Worm (Caenorhabditis elegans): Measurements from ENCODE around the gene otpl-7.

otpl-7 gene

ce11 chrV:8500348-8500747, 21.0 kb upstream of the otpl-7 start (continued):
- TF ChIP-seq ceh-28 (tag; optimal IDR thresholded peaks at IDR 0.05) (no peak), F44E2.7 (GFP tag; IDR thresholded peaks at IDR 0.05) (peak; percentile 100), lin-13 (GFP tag; optimal IDR thresholded peaks at IDR 0.05) (peak; percentile 78), F10B5.3 (tag; optimal IDR thresholded peaks at IDR 0.05) (peak; percentile 95), daf-12 (tag; optimal IDR thresholded peaks at IDR 0.05) (no peak), duxl-1 (tag; optimal IDR thresholded peaks at IDR 0.05; ENCODE audit: poor library complexity) (peak; percentile 98), lin-29 (GFP tag; IDR thresholded peaks at IDR 0.05) (peak; percentile 96), snpc-1.2 (GFP tag; IDR thresholded peaks at IDR 0.05) (peak; percentile 98), daf-8 (GFP tag; IDR thresholded peaks at IDR 0.05) (peak; percentile 98), daf-16 (GFP tag; optimal IDR thresholded peaks at IDR 0.05) (peak; percentile 96 to 98), daf-16 (tag; optimal IDR thresholded peaks at IDR 0.05) (peak; percentile 84), lin-15B (tag; optimal IDR thresholded peaks at IDR 0.05) (peak; percentile 60), dpl-1 (GFP tag; optimal IDR thresholded peaks at IDR 0.05) (peak; percentile 76), Y5F2A.4 (GFP tag; optimal IDR thresholded peaks at IDR 0.05) (peak; percentile 98), set-16 (GFP tag; IDR thresholded peaks at IDR 0.05) (no peak; the same call in 1 of the 2 replicates), Y75B8A.6 (GFP tag; IDR thresholded peaks at IDR 0.05) (peak; percentile 99), skn-1 (tag; optimal IDR thresholded peaks at IDR 0.05) (no peak), dmd-6 (GFP tag; IDR thresholded peaks at IDR 0.05) (peak; percentile 92; the same call in 1 of the 2 replicates), hif-1 (tag; optimal IDR thresholded peaks at IDR 0.05) (peak; percentile 81), unc-62 (GFP tag; optimal IDR thresholded peaks at IDR 0.05 in 1 of 2) (no peak), unc-62 (tag; optimal IDR thresholded peaks at IDR 0.05) (no peak), ama-1 (optimal IDR thresholded peaks at IDR 0.05) (no peak), madf-5 (GFP tag; IDR thresholded peaks at IDR 0.05) (peak in 1 of 2 experiments; percentile 99), nhr-25 (tag; optimal IDR thresholded peaks at IDR 0.05; ENCODE audit: borderline replicate concordance, insufficient read depth) (peak; percentile 30), pqm-1 (tag; optimal IDR thresholded peaks at IDR 0.05) (no peak), lin-39 (tag; optimal IDR thresholded peaks at IDR 0.05) (no peak), spr-1 (tag; optimal IDR thresholded peaks at IDR 0.05) (peak; percentile 97), mdt-29 (GFP tag; IDR thresholded peaks at IDR 0.05) (peak; percentile 96), lim-7 (GFP tag; IDR thresholded peaks at IDR 0.05) (peak; percentile 100)

- no peak for TF ChIP-seq hlh-11 (tag; optimal IDR thresholded peaks at IDR 0.05)
- TF ChIP-seq unc-62 (GFP tag; optimal IDR thresholded peaks at IDR 0.05 in 1 of 2) = no peak
- no peak for TF ChIP-seq unc-62 (tag; optimal IDR thresholded peaks at IDR 0.05)
- no peak for TF ChIP-seq daf-8 (GFP tag; IDR thresholded peaks at IDR 0.05)
- no peak for TF ChIP-seq mdl-1 (tag; optimal IDR thresholded peaks at IDR 0.05)
- no peak for TF ChIP-seq daf-16 (GFP tag; optimal IDR thresholded peaks at IDR 0.05)
- no peak for TF ChIP-seq daf-16 (tag; optimal IDR thresholded peaks at IDR 0.05)
- TF ChIP-seq duxl-1 (tag; optimal IDR thresholded peaks at IDR 0.05; ENCODE audit: poor library complexity) = no peak
- no peak for TF ChIP-seq nhr-11 (tag; optimal IDR thresholded peaks at IDR 0.05)
- no peak for TF ChIP-seq nhr-42 (GFP tag; IDR thresholded peaks at IDR 0.05)
- TF ChIP-seq nhr-41 (GFP tag; IDR thresholded peaks at IDR 0.05) = no peak
- TF ChIP-seq snpc-4 (tag; optimal IDR thresholded peaks at IDR 0.05) = no peak
- no peak for TF ChIP-seq lin-13 (GFP tag; optimal IDR thresholded peaks at IDR 0.05)
- no peak for TF ChIP-seq egl-27 (tag; optimal IDR thresholded peaks at IDR 0.05)
- no peak for TF ChIP-seq sdz-12 (GFP tag; optimal IDR thresholded peaks at IDR 0.05)
- TF ChIP-seq ztf-11 (tag; optimal IDR thresholded peaks at IDR 0.05) = no peak
- no peak for TF ChIP-seq lin-29 (GFP tag; IDR thresholded peaks at IDR 0.05)
- TF ChIP-seq pha-4 (GFP tag; IDR thresholded peaks at IDR 0.05) = no peak
- no peak for TF ChIP-seq pha-4 (tag; optimal IDR thresholded peaks at IDR 0.05)
- no peak for TF ChIP-seq ama-1 (optimal IDR thresholded peaks at IDR 0.05)
- TF ChIP-seq set-16 (GFP tag; IDR thresholded peaks at IDR 0.05) = no peak
Observed at ce11 chrV:8507324-8507723, 14.0 kb upstream of the otpl-7 start, which contains the start of gene ZK994.6. Gene ZK994.6 (minus strand): TSS chrV:8507424.

All from whole organism, L4 larva.